Worm (Caenorhabditis elegans): Measurements from ENCODE around the gene C37C3.9.

DNA sequence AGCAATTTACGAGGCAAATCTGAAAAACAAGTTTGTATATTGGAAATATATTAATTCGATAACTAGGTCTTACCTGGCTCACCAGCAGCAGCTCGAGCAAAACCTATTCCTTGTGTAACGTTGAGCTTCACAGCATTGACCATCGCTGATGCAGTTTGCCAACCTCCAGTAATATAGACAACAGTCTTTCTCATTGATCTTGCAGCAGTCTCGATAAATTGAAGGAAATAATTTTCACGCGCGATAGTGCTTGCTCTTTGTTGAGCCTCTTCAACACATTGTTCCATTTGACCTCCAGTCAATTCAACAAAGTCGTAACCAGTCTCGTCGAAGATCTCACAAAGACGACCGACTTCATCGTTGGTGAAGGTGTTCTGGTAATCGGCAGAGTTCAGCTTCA lies 43.9 kb downstream of the C37C3.9 start:
- no peak for TF ChIP-seq flt-1 (GFP tag; IDR thresholded peaks at IDR 0.05)
- TF ChIP-seq ama-1 (optimal IDR thresholded peaks at IDR 0.05) = no peak
- no peak for TF ChIP-seq hmbx-1 (tag; optimal IDR thresholded peaks at IDR 0.05)
- TF ChIP-seq aly-1 (tag; optimal IDR thresholded peaks at IDR 0.05) = no peak
- TF ChIP-seq ceh-13 (GFP tag; optimal IDR thresholded peaks at IDR 0.05) = no peak

All from whole organism, early embryonic.